Worm (Caenorhabditis elegans) whole organism, dauer: ENCODE measurements around the gene clec-232.
"Not testable (repeated sequence)": the region's sequence is repeated elsewhere in the genome, so short reads cannot be mapped to it uniquely, and the experiment has no call there.

ENCODE experiments used
- unc-62 ChIP-seq: sonication (generic microtip); optimal IDR thresholded peaks from 2 replicates; lab custom pipeline; 2017; ENCODE audit warnings: missing biosample characterization, missing genetic modification reagents, missing genetic modification characterization

clec-232 gene

DNA sequence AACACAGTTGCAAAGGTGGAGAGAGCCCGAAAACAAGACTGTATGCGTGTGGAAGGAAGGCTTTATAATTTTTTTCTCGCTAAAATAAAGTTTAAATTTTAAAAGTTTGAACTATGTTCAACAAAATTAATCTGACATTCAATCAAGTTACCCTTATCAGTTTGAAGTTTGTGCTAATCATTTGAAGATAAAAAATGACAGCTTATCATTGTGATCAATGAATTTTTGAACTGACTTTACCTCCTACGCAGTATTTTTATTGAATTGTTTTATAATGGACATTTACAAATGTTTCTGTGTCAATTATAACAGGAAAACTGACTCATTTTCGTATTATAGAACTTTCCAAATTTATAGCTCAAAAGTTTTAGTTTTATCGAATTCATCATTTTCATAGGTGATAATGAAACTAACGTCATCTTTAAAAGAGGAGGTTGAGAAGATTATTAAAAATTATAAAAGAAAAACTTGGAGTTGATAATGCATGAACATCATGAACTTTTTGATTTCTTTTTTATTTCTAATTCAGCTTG, 2.4 kb downstream of the clec-232 start, which contains the start of gene oac-20:
oac-20 (plus strand) TSS at position 483 of the 533 bp plus-strand sequence.
- TF ChIP-seq unc-62 (GFP tag; lab: Kevin White, UChicago): no peak

DNA sequence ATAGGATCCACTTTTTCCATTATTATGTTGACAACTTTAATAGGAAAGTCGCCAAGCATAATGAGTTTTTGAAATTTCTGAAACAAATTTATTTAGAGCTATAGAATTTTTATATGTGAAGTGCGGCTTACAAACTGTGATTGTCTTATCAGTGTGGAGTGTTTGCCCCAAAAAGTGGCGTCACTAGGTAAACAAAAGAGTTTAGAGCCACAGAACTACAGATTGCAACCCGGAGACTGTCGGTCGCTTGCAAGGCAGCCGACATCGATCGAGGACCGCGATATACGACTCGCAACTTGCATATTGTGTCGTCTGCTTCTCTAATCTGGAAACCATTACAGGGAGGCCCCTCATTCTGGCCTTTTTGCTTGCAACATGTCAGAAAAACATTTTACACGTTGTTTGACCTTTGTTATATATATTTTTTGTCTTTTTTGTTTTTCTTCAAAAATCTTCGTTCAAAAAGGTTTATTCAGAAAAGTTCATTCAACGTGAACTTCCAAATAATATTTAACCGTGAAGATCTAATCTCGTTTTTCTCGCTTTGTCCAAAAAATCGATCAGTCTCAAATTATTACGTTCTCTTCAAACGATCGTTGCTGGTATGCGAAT, 6.9 kb downstream of the clec-232 start, which contains the start of the genes fbxa-99 and F36G9.13:
fbxa-99 (minus strand) TSS at position 122 of the 612 bp plus-strand sequence.
F36G9.13 (plus strand) TSS at position 562 of the 612 bp plus-strand sequence.
- no peak for TF ChIP-seq unc-62 (GFP tag; lab: Kevin White, UChicago)

DNA sequence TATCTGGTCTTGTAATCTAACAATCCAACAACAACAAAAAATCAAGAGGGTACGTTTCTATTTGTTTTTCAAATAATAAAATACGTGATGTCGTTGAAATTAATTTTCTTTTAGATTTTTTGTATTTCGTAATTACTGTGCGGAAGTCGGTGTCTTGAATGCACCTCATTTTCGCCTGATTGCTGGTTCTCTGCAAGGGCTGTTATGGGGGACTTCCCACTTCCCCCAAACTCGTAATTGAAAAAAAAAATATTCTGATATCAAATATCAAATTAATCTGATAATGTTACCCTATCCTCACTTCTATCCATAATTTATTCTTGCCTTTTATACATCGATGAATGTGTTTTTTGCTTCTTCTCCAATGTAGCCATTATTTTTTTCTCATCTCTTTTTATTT, 12.1 kb downstream of the clec-232 start, which contains the start of gene F36G9.15:
F36G9.15 (minus strand) TSS at position 101 of the 400 bp plus-strand sequence.
- no peak for TF ChIP-seq unc-62 (GFP tag; lab: Kevin White, UChicago)

DNA sequence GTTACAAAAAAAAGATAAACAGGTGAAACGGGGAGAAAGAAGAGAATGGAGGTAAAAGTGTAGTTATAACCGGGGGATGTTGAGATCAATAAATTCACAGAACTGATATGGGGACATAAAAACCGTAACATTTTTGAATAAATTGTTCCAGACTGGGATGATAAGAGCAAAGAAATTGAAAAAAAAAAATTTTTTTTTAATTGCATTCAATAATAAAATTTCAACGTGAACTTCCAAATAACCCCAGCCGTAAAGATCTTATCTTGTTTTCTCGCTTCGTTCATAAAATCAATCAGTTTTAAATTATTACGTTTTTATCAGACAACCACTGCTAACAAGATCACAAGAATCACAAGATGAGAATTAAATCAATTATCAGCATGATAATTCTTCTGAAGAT, 15.9 kb downstream of the clec-232 start, which contains the start of gene C06C6.7:
C06C6.7 (plus strand) TSS at position 301 of the 400 bp plus-strand sequence.
- not testable (repeated sequence) for TF ChIP-seq unc-62 (GFP tag; lab: Kevin White, UChicago)

DNA sequence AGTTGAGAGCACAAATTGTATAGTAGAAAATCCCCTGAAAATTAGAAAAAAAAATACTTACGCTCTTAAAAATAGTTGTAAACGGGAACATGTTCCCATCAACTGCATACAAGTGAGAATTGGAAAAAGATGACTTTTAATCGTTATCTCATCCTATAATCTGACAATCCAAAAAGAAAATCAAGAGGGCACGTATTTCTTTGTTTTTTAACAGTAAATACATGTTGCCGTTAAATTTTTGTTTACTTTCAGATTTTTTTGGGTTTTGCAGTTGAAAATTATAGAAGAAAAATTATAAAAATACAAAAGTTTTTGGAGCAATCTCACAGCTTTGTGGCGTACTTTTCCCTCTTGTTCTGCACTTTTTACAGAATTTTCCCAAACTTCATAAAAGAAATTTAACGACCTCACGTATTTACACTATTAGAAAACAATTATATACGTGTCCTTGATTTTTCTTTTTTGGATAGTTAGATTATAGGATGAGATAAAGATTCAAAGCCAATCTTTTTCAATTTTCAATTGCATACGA, 20.8 kb downstream of the clec-232 start, which contains the start of the genes C06C6.9 and C06C6.8:
C06C6.9 (minus strand) TSS at position 101 of the 532 bp plus-strand sequence.
C06C6.8 (plus strand) TSS at position 482 of the 532 bp plus-strand sequence.
- no peak for TF ChIP-seq unc-62 (GFP tag; lab: Kevin White, UChicago)

DNA sequence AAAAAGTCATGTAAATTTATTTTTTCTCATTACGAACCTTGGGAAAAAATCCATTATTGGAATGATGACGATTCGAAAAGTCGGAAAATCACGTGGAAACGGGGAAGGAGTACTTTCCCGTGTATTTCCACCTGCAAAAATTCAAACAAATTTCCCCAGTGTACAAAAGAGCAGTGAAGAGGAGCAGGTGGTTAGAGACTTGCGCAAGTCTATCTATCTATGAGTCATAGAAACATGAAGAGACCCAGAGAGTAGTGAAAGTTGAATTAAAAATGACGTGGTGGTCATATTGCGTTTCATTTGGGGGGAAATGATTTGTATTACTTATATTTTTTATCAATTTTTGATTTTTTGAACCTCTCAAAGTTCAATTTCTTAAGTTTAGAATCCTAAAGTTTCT, 24.5 kb downstream of the clec-232 start, which contains the start of gene nhr-50:
nhr-50 (minus strand) TSS at position 199 of the 400 bp plus-strand sequence.
- no peak for TF ChIP-seq unc-62 (GFP tag; lab: Kevin White, UChicago)

DNA sequence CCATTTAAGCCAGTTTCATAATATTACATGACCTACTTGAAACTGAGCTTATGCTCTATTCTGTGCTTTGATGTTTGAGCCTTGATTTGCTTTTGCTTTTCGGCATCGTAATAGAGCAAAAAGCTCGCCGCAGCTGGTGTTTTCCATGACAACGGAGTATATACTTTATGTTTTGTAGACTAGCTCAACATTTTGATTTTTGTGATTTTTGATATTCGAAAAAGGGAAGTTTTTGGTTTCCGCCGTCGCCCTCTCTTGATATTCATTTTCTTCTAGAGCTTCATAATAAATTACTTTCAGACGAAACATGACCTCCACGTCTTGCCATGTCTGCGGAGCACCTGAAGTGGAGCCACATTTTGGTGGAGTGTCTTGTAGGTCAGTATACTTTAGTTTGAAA, 26.3 kb downstream of the clec-232 start, which contains the start of gene nhr-63:
nhr-63 (plus strand) TSS at position 301 of the 400 bp plus-strand sequence.
- TF ChIP-seq unc-62 (GFP tag; lab: Kevin White, UChicago): no peak

DNA sequence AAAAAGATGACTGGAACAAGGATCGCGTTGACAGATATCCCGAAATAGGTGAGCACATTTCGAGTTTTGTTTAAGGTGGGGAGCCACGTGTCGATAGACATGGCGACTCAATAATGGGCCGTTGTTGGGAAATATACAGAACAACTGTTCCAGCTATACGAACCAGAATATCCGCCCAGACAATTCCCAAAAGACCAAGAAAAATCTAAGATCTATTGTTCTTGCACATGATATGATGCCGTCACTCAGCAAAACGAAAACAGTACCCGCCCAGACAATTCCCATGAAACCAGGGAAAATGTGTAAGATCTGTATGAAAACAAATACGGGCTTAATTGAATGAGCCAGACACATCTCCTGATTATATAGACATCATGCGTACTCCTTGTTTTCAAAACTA, 31.6 kb downstream of the clec-232 start, which contains the start of gene str-231:
str-231 (minus strand) TSS at position 101 of the 400 bp plus-strand sequence.
- no peak for TF ChIP-seq unc-62 (GFP tag; lab: Kevin White, UChicago)

DNA sequence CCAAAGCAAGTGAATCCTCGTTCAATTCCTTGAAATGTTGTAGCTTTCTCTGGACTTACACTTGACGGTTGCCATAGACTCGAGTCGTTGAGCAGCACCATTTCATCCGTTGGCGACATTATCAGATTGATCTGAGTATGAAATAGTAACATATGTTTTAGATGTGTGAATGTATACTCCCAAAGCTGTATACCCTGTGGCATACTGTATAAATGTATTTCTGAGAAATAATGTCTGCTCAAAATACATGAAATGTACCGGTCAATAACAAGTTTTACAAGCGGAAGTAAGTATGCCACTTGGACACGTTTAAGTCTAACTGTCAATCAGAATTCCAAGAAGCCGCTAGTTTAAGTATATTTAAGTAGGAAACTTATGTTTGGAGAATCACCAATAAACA, 33.6 kb downstream of the clec-232 start, which contains the start of gene str-233:
str-233 (minus strand) TSS at position 101 of the 400 bp plus-strand sequence.
- no peak for TF ChIP-seq unc-62 (GFP tag; lab: Kevin White, UChicago)

DNA sequence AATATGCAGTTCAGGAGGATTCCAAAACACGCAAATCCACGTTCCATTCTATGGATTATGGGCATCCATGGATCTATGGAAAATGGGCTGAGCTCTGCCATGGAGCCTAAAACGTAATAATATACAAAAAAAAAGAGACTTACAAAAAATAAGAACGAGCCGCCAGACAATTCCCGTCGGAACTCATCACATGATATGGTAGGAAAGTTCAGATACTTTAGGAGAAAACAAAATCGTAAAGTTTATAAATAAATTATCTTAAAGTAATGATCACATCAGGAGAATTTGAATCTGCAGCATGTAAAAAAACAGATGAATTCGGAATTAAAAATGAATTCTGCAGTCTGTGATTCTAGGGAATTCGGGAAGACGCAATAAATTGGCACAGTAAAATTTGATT, 39.7 kb downstream of the clec-232 start, which contains the start of gene str-232:
str-232 (minus strand) TSS at position 101 of the 400 bp plus-strand sequence.
- TF ChIP-seq unc-62 (GFP tag; lab: Kevin White, UChicago): no peak

DNA sequence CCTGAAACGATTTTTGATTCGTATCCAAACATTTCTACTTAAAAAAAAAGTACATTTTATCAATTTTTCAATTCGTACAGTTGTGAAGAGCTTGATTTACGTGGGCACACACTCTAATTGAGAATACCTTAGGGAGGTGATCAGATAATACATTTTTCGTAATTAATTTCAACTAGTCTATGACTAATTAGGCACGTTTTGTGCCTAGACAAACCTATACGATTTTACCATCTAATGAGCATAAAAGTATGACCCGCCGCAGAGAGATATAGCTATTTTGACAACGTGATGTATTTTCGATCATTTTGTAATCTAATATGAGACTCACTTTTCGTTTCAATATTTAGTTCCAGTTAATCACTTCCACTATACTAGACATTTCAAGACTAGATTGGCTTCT, 41.0 kb downstream of the clec-232 start:
- TF ChIP-seq unc-62 (GFP tag; lab: Kevin White, UChicago): no peak

DNA sequence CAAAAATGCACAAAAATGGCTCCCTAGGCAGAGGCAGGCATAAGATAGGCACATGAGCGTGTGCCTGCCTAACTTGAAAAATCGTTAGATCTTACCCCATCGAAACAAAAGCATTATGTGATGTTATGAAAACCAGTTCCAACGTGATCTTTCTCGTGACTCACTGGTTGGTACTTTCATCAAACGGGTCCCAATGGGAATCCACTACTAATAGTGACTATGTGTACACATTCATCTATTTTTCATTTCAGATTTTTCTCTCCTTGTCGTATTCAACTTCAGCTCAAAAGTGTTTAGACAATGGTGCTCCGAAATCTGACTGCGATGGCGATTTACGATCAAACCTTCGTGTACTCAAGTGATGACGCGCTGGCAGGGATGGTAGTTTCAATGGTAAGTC, 41.7 kb downstream of the clec-232 start, which contains the start of gene srx-43:
srx-43 (plus strand) TSS at position 301 of the 400 bp plus-strand sequence.
- no peak for TF ChIP-seq unc-62 (GFP tag; lab: Kevin White, UChicago)

DNA sequence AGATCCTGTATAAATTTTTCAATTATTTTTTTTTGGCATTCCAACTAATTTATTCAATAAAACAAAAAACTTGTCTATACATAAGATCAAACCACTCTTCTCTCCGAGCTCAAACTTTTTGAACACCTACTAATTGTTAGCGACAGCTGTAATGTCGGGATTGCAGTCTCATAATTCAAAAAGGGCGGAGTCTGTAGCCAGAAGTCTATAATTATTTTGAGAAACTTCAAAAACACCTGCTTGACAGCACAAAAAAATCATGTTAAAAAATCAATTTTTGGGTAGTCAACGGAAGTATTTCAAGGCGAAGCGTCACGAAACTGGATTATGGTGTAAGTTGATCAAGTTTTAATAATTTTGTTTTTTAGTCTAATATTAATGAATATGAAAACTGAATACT, 44.1 kb downstream of the clec-232 start, which contains the start of gene srx-44:
srx-44 (plus strand) TSS at position 301 of the 400 bp plus-strand sequence.
- no peak for TF ChIP-seq unc-62 (GFP tag; lab: Kevin White, UChicago)

DNA sequence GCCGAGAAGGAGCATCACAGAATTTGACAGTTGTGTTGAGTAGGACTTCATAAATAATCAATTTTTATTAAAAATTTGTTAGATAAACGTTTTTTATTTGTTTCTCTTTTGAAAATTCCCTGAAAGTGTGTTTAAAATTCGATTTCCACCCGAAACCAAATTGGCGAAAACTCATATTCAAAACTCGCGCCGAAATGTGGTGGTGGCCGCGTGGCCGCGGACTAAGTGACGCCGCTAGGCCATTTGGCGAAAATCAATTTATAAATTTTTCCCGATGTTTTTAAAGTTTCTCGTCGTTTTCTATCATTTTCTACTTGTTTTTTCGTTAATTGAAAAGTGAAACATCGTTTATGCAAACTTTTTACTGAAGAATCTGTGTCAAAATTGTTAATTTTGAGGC, 46.7 kb downstream of the clec-232 start:
- TF ChIP-seq unc-62 (GFP tag; lab: Kevin White, UChicago): no peak

DNA sequence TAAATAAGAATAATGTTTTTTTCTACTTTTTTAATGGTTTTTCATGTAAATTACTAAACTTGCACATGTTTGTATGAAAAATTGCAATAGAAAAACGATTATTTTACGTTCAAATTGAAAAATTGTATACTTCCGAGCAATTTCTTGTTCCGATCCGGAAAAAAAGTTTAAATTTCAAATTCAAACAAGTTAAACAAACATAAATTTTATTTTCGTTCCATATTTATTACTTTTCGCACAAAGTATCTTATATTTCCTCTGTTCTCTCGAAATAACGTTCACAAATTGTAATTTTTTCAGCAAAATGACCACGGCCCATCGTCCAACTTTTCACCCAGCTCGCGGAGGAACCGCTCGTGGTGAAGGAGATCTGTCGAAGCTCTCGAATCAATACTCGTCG, 47.1 kb downstream of the clec-232 start, which contains the start of gene cwc-15:
cwc-15 (plus strand) TSS at position 301 of the 400 bp plus-strand sequence.
- no peak for TF ChIP-seq unc-62 (GFP tag; lab: Kevin White, UChicago)
